Worm (Caenorhabditis elegans) whole organism, L2 larva: Measurements from ENCODE around the gene cyn-11.

Experiments used
- egl-27 ChIP-seq: sonication (generic microtip); optimal IDR thresholded peaks from 3 replicates; lab custom pipeline; 2017; ENCODE audit warnings: missing biosample characterization, missing genetic modification reagents, missing genetic modification characterization
- sma-3 ChIP-seq: sonication (generic microtip); optimal IDR thresholded peaks from 2 replicates; lab custom pipeline; 2016; ENCODE audit warnings: missing genetic modification reagents, missing genetic modification characterization, missing compliant biosample characterization

ce11 chrII:8695783-8696182 is 20.3 kb downstream of the cyn-11 start, which contains the start of gene C34C6.10:
- TF ChIP-seq egl-27: no peak
- TF ChIP-seq sma-3: no peak
